Worm (Caenorhabditis elegans) whole organism, L4 larva: ENCODE results near the gene nlp-46.

Source experiments
- Y105C5A.15 ChIP-seq: fragments of 200-800 bp; sonication (Bioruptor generic); IDR thresholded peaks from 2 replicates; pipeline ENCODE4 v1.3.6; 2022; ENCODE audit warnings: missing genetic modification characterization, missing compliant biosample characterization
- aly-2 ChIP-seq: sonication (generic microtip); optimal IDR thresholded peaks from 2 replicates; lab custom pipeline; 2018; ENCODE audit warnings: missing biosample characterization, missing genetic modification characterization
- arid-1 ChIP-seq: fragments of 200-800 bp; sonication (Bioruptor generic); conservative IDR thresholded peaks from 2 replicates; pipeline ENCODE4 v1.3.6; 2022; ENCODE audit warnings: missing genetic modification reagents, missing genetic modification characterization, missing compliant biosample characterization
- ceh-82 ChIP-seq: sonication (generic microtip); optimal IDR thresholded peaks from 2 replicates; lab custom pipeline; 2017; ENCODE audit warnings: missing biosample characterization, missing genetic modification characterization
- daf-12 ChIP-seq: fragments of 150-350 bp; optimal IDR thresholded peaks from 2 replicates; lab custom pipeline; 2014; ENCODE audit warnings: missing biosample characterization, missing genetic modification reagents, missing genetic modification characterization
- daf-8 ChIP-seq: fragments of 200-800 bp; sonication (Bioruptor generic); IDR thresholded peaks from 2 replicates; pipeline ENCODE4 v1.3.6; 2022; ENCODE audit warnings: missing genetic modification characterization, missing compliant biosample characterization
- mdl-1 ChIP-seq, 2 experiments: fragments of 150-350 bp in 1 of 2; sonication (generic microtip) in 1 of 2; optimal IDR thresholded peaks; 2 replicates each; lab custom pipeline; 2014 to 2017; ENCODE audit warnings: missing biosample characterization in 2 of 2, missing genetic modification characterization in 2 of 2
- pqm-1 ChIP-seq: sonication (generic microtip); optimal IDR thresholded peaks from 2 replicates; lab custom pipeline; 2017; ENCODE audit warnings: missing biosample characterization, missing genetic modification characterization
- unc-62 ChIP-seq, 3 experiments: fragments of 150-350 bp in 1 of 3; sonication (generic microtip); optimal IDR thresholded peaks in 2 of 3; peaks in 1 of 3; 1 replicate in 1 of 3; 2 replicates in 2 of 3; lab custom pipeline; 2014 to 2017; ENCODE audit warnings: missing biosample characterization in 3 of 3, missing genetic modification characterization in 3 of 3, missing genetic modification reagents in 3 of 3, missing genotype in 1 of 3
- ztf-11 ChIP-seq: fragments of 150-350 bp; optimal IDR thresholded peaks from 2 replicates; lab custom pipeline; 2014; ENCODE audit warnings: missing biosample characterization, missing genetic modification characterization

- TF ChIP-seq daf-12 (tag; lab: Kevin White, UChicago), result no peak
- no peak for TF ChIP-seq ztf-11 (tag; lab: Kevin White, UChicago)
- no peak for TF ChIP-seq Y105C5A.15 (GFP tag; lab: Robert Waterston, UW)
- no peak for TF ChIP-seq unc-62 (GFP tag; optimal IDR thresholded peaks at IDR 0.05 in 1 of 2; lab: Kevin White, UChicago)
- no peak for TF ChIP-seq unc-62 (tag; optimal IDR thresholded peaks at IDR 0.05; lab: Kevin White, UChicago)
- TF ChIP-seq aly-2 (tag; lab: Kevin White, UChicago), result no peak
- peak in 1 of 2 experiments; percentile 51 for TF ChIP-seq mdl-1 (tag; optimal IDR thresholded peaks at IDR 0.05; lab: Kevin White, UChicago)
- TF ChIP-seq pqm-1 (tag; lab: Kevin White, UChicago), result no peak
- TF ChIP-seq ceh-82 (tag; lab: Kevin White, UChicago), result no peak
- TF ChIP-seq arid-1 (GFP tag; lab: Robert Waterston, UW), result no peak
- no peak for TF ChIP-seq daf-8 (GFP tag; lab: Robert Waterston, UW)
Observed at ce11 chrV:12548830-12549229, 42.7 kb upstream of the nlp-46 start.
